Fruit fly (Drosophila melanogaster) whole organism, embryonic: ENCODE measurements around the gene CG42258.

Source experiments
- Awh ChIP-seq: fragments of 200-800 bp; sonication (Bioruptor generic); IDR thresholded peaks from 2 replicates; pipeline ENCODE4, ENCODE4 v1.3.6; 2022; ENCODE audit warnings: missing biosample characterization, missing genetic modification characterization
- CG10979 ChIP-seq: fragments of 200-800 bp; sonication (Bioruptor generic); optimal IDR thresholded peaks from 2 replicates; lab custom pipeline; 2018; ENCODE audit warnings: missing biosample characterization, mild to moderate bottlenecking, missing genetic modification characterization, moderate library complexity
- CG11695 ChIP-seq: fragments of 200-800 bp; sonication (Bioruptor generic); IDR thresholded peaks from 3 replicates; pipeline ENCODE4 v1.3.6; 2022; ENCODE audit warnings: missing biosample characterization, missing genetic modification characterization
- CG11723 ChIP-seq: fragments of 200-800 bp; sonication (Bioruptor generic); optimal IDR thresholded peaks from 2 replicates; lab custom pipeline; 2017; ENCODE audit warnings: missing biosample characterization, mild to moderate bottlenecking, missing genetic modification characterization
- CG1233 ChIP-seq: fragments of 200-800 bp; sonication (Bioruptor generic); optimal IDR thresholded peaks from 4 replicates; lab custom pipeline; 2018; ENCODE audit warnings: missing biosample characterization, mild to moderate bottlenecking, missing genetic modification characterization
- CG12769 ChIP-seq: fragments of 200-800 bp; sonication (Bioruptor generic); optimal IDR thresholded peaks from 2 replicates; lab custom pipeline; 2019; ENCODE audit warnings: missing biosample characterization, mild to moderate bottlenecking, missing genetic modification characterization, moderate library complexity
- CG12942 ChIP-seq: fragments of 200-800 bp; sonication (Bioruptor generic); optimal IDR thresholded peaks from 3 replicates; lab custom pipeline; 2016; ENCODE audit warnings: missing biosample characterization, missing genetic modification characterization
- CG13775 ChIP-seq: fragments of 200-800 bp; sonication (Bioruptor generic); optimal IDR thresholded peaks from 3 replicates; lab custom pipeline; 2017; ENCODE audit warnings: missing biosample characterization, mild to moderate bottlenecking, missing genetic modification characterization
- CG15696 ChIP-seq: fragments of 200-800 bp; sonication (Bioruptor generic); optimal IDR thresholded peaks from 2 replicates; lab custom pipeline; 2019; ENCODE audit warnings: missing biosample characterization, mild to moderate bottlenecking, missing genetic modification characterization, moderate library complexity
- CG1602 ChIP-seq: fragments of 200-800 bp; sonication (Bioruptor generic); optimal IDR thresholded peaks from 3 replicates; lab custom pipeline; 2016; ENCODE audit warnings: missing biosample characterization, missing genetic modification characterization
- CG16779 ChIP-seq: fragments of 200-800 bp; sonication (Bioruptor generic); IDR thresholded peaks from 2 replicates; pipeline ENCODE4 v1.3.6; 2022; ENCODE audit warnings: missing biosample characterization, missing genetic modification characterization
- CG17568 ChIP-seq: fragments of 200-800 bp; sonication (Bioruptor generic); optimal IDR thresholded peaks from 2 replicates; lab custom pipeline; 2018; ENCODE audit warnings: missing biosample characterization, mild to moderate bottlenecking, missing genetic modification characterization, moderate library complexity
- CG18011 ChIP-seq: fragments of 200-800 bp; sonication (Bioruptor generic); optimal IDR thresholded peaks from 2 replicates; lab custom pipeline; 2017; ENCODE audit warnings: missing biosample characterization, missing genetic modification characterization, mild to moderate bottlenecking, moderate library complexity, missing genotype
- CG1832 ChIP-seq: fragments of 200-800 bp; sonication (Bioruptor generic); optimal IDR thresholded peaks from 2 replicates; lab custom pipeline; 2017; ENCODE audit warnings: missing biosample characterization, mild to moderate bottlenecking, missing genetic modification characterization, inconsistent platforms
- CG3407 ChIP-seq: fragments of 200-800 bp; sonication (Bioruptor generic); optimal IDR thresholded peaks from 2 replicates; lab custom pipeline; 2018; ENCODE audit warnings: missing biosample characterization, mild to moderate bottlenecking, missing genetic modification characterization
- CG5245 ChIP-seq: fragments of 200-800 bp; sonication (Bioruptor generic); optimal IDR thresholded peaks from 3 replicates; lab custom pipeline; 2016; ENCODE audit warnings: missing biosample characterization, missing genetic modification characterization
- CG6654 ChIP-seq: fragments of 200-800 bp; sonication (Bioruptor generic); optimal IDR thresholded peaks from 2 replicates; lab custom pipeline; 2017; ENCODE audit warnings: missing biosample characterization, mild to moderate bottlenecking, missing genetic modification characterization
- CG6791 ChIP-seq: fragments of 200-800 bp; sonication (Bioruptor generic); IDR thresholded peaks from 3 replicates; pipeline ENCODE4 v1.3.6; 2022; ENCODE audit warnings: missing biosample characterization, missing genetic modification characterization; ENCODE audit not compliant: partially characterized antibody
- CG7357 ChIP-seq: fragments of 200-800 bp; sonication (Bioruptor generic); IDR thresholded peaks from 3 replicates; pipeline ENCODE4 v1.3.6; 2022; ENCODE audit warnings: missing biosample characterization, missing genetic modification characterization
- CG8089 ChIP-seq: fragments of 200-800 bp; sonication (Bioruptor generic); optimal IDR thresholded peaks from 3 replicates; lab custom pipeline; 2016; ENCODE audit warnings: missing biosample characterization, missing genetic modification characterization
- CG8290 ChIP-seq, 3 experiments: fragments of 200-800 bp; sonication (Bioruptor generic); optimal IDR thresholded peaks; 2 replicates each; lab custom pipeline; 2016 to 2019; ENCODE audit warnings: missing biosample characterization in 3 of 3, missing genetic modification characterization in 3 of 3, mild to moderate bottlenecking in 2 of 3, moderate library complexity in 1 of 3
- Deaf1 ChIP-seq: fragments of 200-800 bp; optimal IDR thresholded peaks from 3 replicates; lab custom pipeline; 2019; ENCODE audit warnings: missing biosample characterization, mild to moderate bottlenecking, missing genetic modification characterization, moderate library complexity
- Drgx ChIP-seq: fragments of 200-800 bp; sonication (Bioruptor generic); IDR thresholded peaks from 2 replicates; pipeline ENCODE4 v1.3.6; 2022; ENCODE audit warnings: missing biosample characterization, missing genetic modification characterization
- Hand ChIP-seq: fragments of 200-800 bp; sonication (Bioruptor generic); optimal IDR thresholded peaks from 2 replicates; lab custom pipeline; 2017; ENCODE audit warnings: mild to moderate bottlenecking, missing biosample characterization, missing genetic modification reagents, missing genetic modification characterization
- Kr ChIP-seq: fragments of 200-800 bp; sonication (Bioruptor generic); optimal IDR thresholded peaks from 2 replicates; lab custom pipeline; 2017; ENCODE audit warnings: missing biosample characterization, mild to moderate bottlenecking, missing genetic modification characterization
- MBD-R2 ChIP-seq: fragments of 200-800 bp; sonication (Bioruptor generic); IDR thresholded peaks from 2 replicates; pipeline ENCODE4 v1.3.6; 2022; ENCODE audit warnings: missing biosample characterization, missing genetic modification characterization
- Max ChIP-seq: fragments of 200-800 bp; sonication (Bioruptor generic); optimal IDR thresholded peaks from 2 replicates; lab custom pipeline; 2016; ENCODE audit warnings: missing biosample characterization, mild to moderate bottlenecking, missing genetic modification characterization
- NK7.1 ChIP-seq: fragments of 200-800 bp; sonication (Bioruptor generic); optimal IDR thresholded peaks from 3 replicates; lab custom pipeline; 2016; ENCODE audit warnings: missing biosample characterization, missing genetic modification characterization
- Neu2 ChIP-seq: fragments of 200-800 bp; sonication (Bioruptor generic); optimal IDR thresholded peaks from 3 replicates; lab custom pipeline; 2016; ENCODE audit warnings: missing biosample characterization, missing genetic modification characterization, borderline replicate concordance
- Opbp ChIP-seq: fragments of 200-800 bp; sonication (Bioruptor generic); IDR thresholded peaks from 3 replicates; pipeline ENCODE4 v1.3.6; 2022; ENCODE audit warnings: missing biosample characterization, missing genetic modification characterization; ENCODE audit not compliant: partially characterized antibody
- Scr ChIP-seq: fragments of 200-800 bp; sonication (Bioruptor generic); IDR thresholded peaks from 2 replicates; pipeline ENCODE4 v1.3.6; 2022; ENCODE audit warnings: missing biosample characterization, missing genetic modification characterization; ENCODE audit not compliant: partially characterized antibody
- Sry-β ChIP-seq: fragments of 200-800 bp; sonication (Bioruptor generic); optimal IDR thresholded peaks from 2 replicates; lab custom pipeline; 2018; ENCODE audit warnings: missing biosample characterization, mild to moderate bottlenecking, missing genetic modification characterization, moderate library complexity
- Tbp ChIP-seq: fragments of >200 bp; optimal IDR thresholded peaks from 2 replicates; lab custom pipeline; 2018; ENCODE audit warnings: missing biosample characterization, missing genetic modification characterization
- Xbp1 ChIP-seq: fragments of 200-800 bp; sonication (Bioruptor generic); optimal IDR thresholded peaks from 3 replicates; lab custom pipeline; 2016; ENCODE audit warnings: missing biosample characterization, mild to moderate bottlenecking, missing genetic modification characterization
- aop ChIP-seq: fragments of 200-800 bp; sonication (Bioruptor generic); IDR thresholded peaks from 2 replicates; pipeline ENCODE4 v1.3.6; 2022; ENCODE audit warnings: missing biosample characterization, missing genetic modification characterization
- ap ChIP-seq: fragments of 200-800 bp; sonication (Bioruptor generic); IDR thresholded peaks from 2 replicates; pipeline ENCODE4 v1.3.6; 2022; ENCODE audit warnings: missing biosample characterization, missing genetic modification characterization
- croc ChIP-seq: fragments of 200-800 bp; sonication (Bioruptor generic); conservative IDR thresholded peaks from 3 replicates; pipeline ENCODE4 v1.3.6; 2022; ENCODE audit warnings: missing biosample characterization, missing genetic modification characterization
- emc ChIP-seq: fragments of 200-800 bp; sonication (Bioruptor generic); optimal IDR thresholded peaks from 2 replicates; lab custom pipeline; 2016; ENCODE audit warnings: missing biosample characterization, missing genetic modification characterization
- gce ChIP-seq: fragments of 200-800 bp; sonication (Bioruptor generic); IDR thresholded peaks from 3 replicates; pipeline ENCODE4 v1.3.6; 2022; ENCODE audit warnings: missing biosample characterization, missing genetic modification characterization
- gcm ChIP-seq: fragments of 200-800 bp; sonication (Bioruptor generic); optimal IDR thresholded peaks from 2 replicates; lab custom pipeline; 2019; ENCODE audit warnings: missing biosample characterization, mild to moderate bottlenecking, missing genetic modification characterization, moderate library complexity
- h ChIP-seq: fragments of >200 bp; optimal IDR thresholded peaks from 2 replicates; lab custom pipeline; 2017
- lmd ChIP-seq: fragments of 200-800 bp; sonication (Bioruptor generic); IDR thresholded peaks from 2 replicates; pipeline ENCODE4 v1.3.6; 2022; ENCODE audit warnings: missing biosample characterization, missing genetic modification characterization
- pnt ChIP-seq: fragments of 200-800 bp; sonication (Bioruptor generic); optimal IDR thresholded peaks from 3 replicates; lab custom pipeline; 2016; ENCODE audit warnings: missing biosample characterization, missing genetic modification characterization
- pros ChIP-seq: fragments of 200-800 bp; sonication (Bioruptor generic); optimal IDR thresholded peaks from 3 replicates; lab custom pipeline; 2019; ENCODE audit warnings: missing biosample characterization, mild to moderate bottlenecking, missing genetic modification characterization, moderate library complexity
- repo ChIP-seq: fragments of 200-800 bp; sonication (Bioruptor generic); optimal IDR thresholded peaks from 2 replicates; lab custom pipeline; 2016; ENCODE audit warnings: missing biosample characterization, missing genetic modification characterization
- sc ChIP-seq, 3 experiments: fragments of >200 bp in 2 of 3; fragments of 200-800 bp in 1 of 3; sonication (Bioruptor generic) in 1 of 3; optimal IDR thresholded peaks; 2 replicates in 2 of 3; 3 replicates in 1 of 3; lab custom pipeline; 2017; ENCODE audit warnings: mild to moderate bottlenecking in 1 of 3, missing biosample characterization in 1 of 3, missing genetic modification characterization in 1 of 3, missing genetic modification reagents in 1 of 3
- sd ChIP-seq: fragments of 200-800 bp; sonication (Bioruptor generic); optimal IDR thresholded peaks from 3 replicates; lab custom pipeline; 2018; ENCODE audit warnings: missing biosample characterization, mild to moderate bottlenecking, missing genetic modification characterization, moderate library complexity
- tin ChIP-seq: fragments of 200-800 bp; sonication (Bioruptor generic); optimal IDR thresholded peaks from 3 replicates; lab custom pipeline; 2016; ENCODE audit warnings: missing biosample characterization, missing genetic modification characterization
- usp ChIP-seq: fragments of >200 bp; optimal IDR thresholded peaks from 2 replicates; lab custom pipeline; 2017; ENCODE audit warnings: missing biosample characterization, missing genetic modification characterization
- vfl ChIP-seq: fragments of 200-800 bp; sonication (Bioruptor generic); optimal IDR thresholded peaks from 2 replicates; lab custom pipeline; 2016; ENCODE audit warnings: missing biosample characterization, missing genetic modification characterization
- wek ChIP-seq: fragments of 200-800 bp; sonication (Bioruptor generic); optimal IDR thresholded peaks from 3 replicates; lab custom pipeline; 2018; ENCODE audit warnings: missing biosample characterization, mild to moderate bottlenecking, missing genetic modification characterization, moderate library complexity

The CG42258 gene

dm6 chrX:12496930-12497329, 33.6 kb downstream of the CG42258 start, which contains the start of gene mdu (continued):
- TF ChIP-seq tin (GFP tag; lab: Kevin White, UChicago): no peak
- TF ChIP-seq CG12769 (tag; lab: Kevin White, UChicago): no peak
- no peak for TF ChIP-seq h (lab: Kevin White, UChicago)
- TF ChIP-seq pnt (GFP tag; lab: Kevin White, UChicago): no peak
- no peak for TF ChIP-seq CG11695
- peak; percentile 41; the same call in 1 of the 2 replicates for TF ChIP-seq lmd (GFP tag; lab: Robert Waterston, UW)
- no peak for TF ChIP-seq CG10979
- no peak for TF ChIP-seq CG13775 (GFP tag; lab: Kevin White, UChicago)
- peak; percentile 60; the same call in 1 of the 3 replicates for TF ChIP-seq Opbp (GFP tag; lab: Robert Waterston, UW)
- no peak for TF ChIP-seq CG8290 (GFP tag; optimal IDR thresholded peaks at IDR 0.05; lab: Kevin White, UChicago)
- peak in 1 of 2 experiments; percentile 39 for TF ChIP-seq CG8290 (tag; optimal IDR thresholded peaks at IDR 0.05; lab: Kevin White, UChicago)
- TF ChIP-seq CG6791: peak; percentile 65; the same call in 2 of the 3 replicates
- TF ChIP-seq MBD-R2 (GFP tag; lab: Robert Waterston, UW): no peak; the same call in 1 of the 2 replicates
- no peak for TF ChIP-seq CG3407 (GFP tag; lab: Kevin White, UChicago)
- no peak for TF ChIP-seq CG8089 (GFP tag; lab: Kevin White, UChicago)
- no peak for TF ChIP-seq CG6654 (GFP tag; lab: Kevin White, UChicago)
- TF ChIP-seq Max (GFP tag; lab: Kevin White, UChicago): no peak
- TF ChIP-seq ap (GFP tag; lab: Robert Waterston, UW): no peak
- TF ChIP-seq Awh (GFP tag; lab: Robert Waterston, UW): no peak
- TF ChIP-seq Kr (GFP tag; lab: Kevin White, UChicago): no peak
- TF ChIP-seq sd (tag; lab: Kevin White, UChicago): peak; percentile 83
- TF ChIP-seq NK7.1 (GFP tag; lab: Kevin White, UChicago): no peak
- TF ChIP-seq CG1832: no peak
- no peak for TF ChIP-seq CG16779 (GFP tag; lab: Robert Waterston, UW)
- TF ChIP-seq CG11723 (GFP tag; lab: Kevin White, UChicago): no peak
- peak; percentile 19; the same call in 1 of the 2 replicates for TF ChIP-seq Scr (GFP tag; lab: Robert Waterston, UW)
- TF ChIP-seq gce (GFP tag; lab: Robert Waterston, UW): no peak
- TF ChIP-seq croc (GFP tag; lab: Robert Waterston, UW): no peak; the same call in 2 of the 3 replicates
- TF ChIP-seq CG1602 (GFP tag; lab: Kevin White, UChicago): peak; percentile 5
- TF ChIP-seq aop (GFP tag; lab: Robert Waterston, UW): no peak
- TF ChIP-seq gcm (GFP tag; lab: Kevin White, UChicago): no peak
- TF ChIP-seq Xbp1 (GFP tag; lab: Kevin White, UChicago): peak; percentile 39
- no peak for TF ChIP-seq Tbp
- no peak for TF ChIP-seq emc
- no peak for TF ChIP-seq CG1233 (GFP tag; lab: Kevin White, UChicago)
- no peak for TF ChIP-seq CG5245 (GFP tag; lab: Kevin White, UChicago)
- no peak for TF ChIP-seq sc (optimal IDR thresholded peaks at IDR 0.05; lab: Kevin White, UChicago)
- no peak for TF ChIP-seq sc (GFP tag; optimal IDR thresholded peaks at IDR 0.05; lab: Kevin White, UChicago)
- no peak for TF ChIP-seq Neu2
- TF ChIP-seq wek (GFP tag; lab: Kevin White, UChicago): no peak
- TF ChIP-seq pros (GFP tag; lab: Kevin White, UChicago): no peak
- TF ChIP-seq Drgx: no peak
- no peak for TF ChIP-seq CG17568
- TF ChIP-seq Sry-β: peak; percentile 87
- peak; percentile 8 for TF ChIP-seq CG12942 (GFP tag; lab: Kevin White, UChicago)
- TF ChIP-seq CG15696 (tag; lab: Kevin White, UChicago): no peak
- no peak for TF ChIP-seq CG7357
- no peak for TF ChIP-seq usp
- no peak for TF ChIP-seq Deaf1 (tag; lab: Kevin White, UChicago)
- TF ChIP-seq repo (GFP tag; lab: Kevin White, UChicago): no peak
- no peak for TF ChIP-seq Hand (GFP tag; lab: Kevin White, UChicago)
- TF ChIP-seq CG18011: no peak
- TF ChIP-seq vfl (GFP tag; lab: Kevin White, UChicago): no peak
